Worm (Caenorhabditis elegans): ENCODE measurements around the gene F54D5.4.

The F54D5.4 gene

ce11 chrII:11572944-11573343 lies 3.3 kb downstream of the F54D5.4 start, which contains the start of gene F54D5.2:
Gene F54D5.2, plus strand, starts transcription at chrII:11573180.
- TF ChIP-seq unc-42 (tag; optimal IDR thresholded peaks at IDR 0.05), result no peak
- TF ChIP-seq sdc-2 (tag; optimal IDR thresholded peaks at IDR 0.05), result no peak
- no peak for TF ChIP-seq dmd-4 (tag; optimal IDR thresholded peaks at IDR 0.05; ENCODE audit: borderline replicate concordance)
- no peak for TF ChIP-seq mec-3 (tag; optimal IDR thresholded peaks at IDR 0.05; ENCODE audit: borderline replicate concordance)
- TF ChIP-seq sox-2 (GFP tag; IDR thresholded peaks at IDR 0.05), result no peak
- no peak for TF ChIP-seq hlh-15 (tag; optimal IDR thresholded peaks at IDR 0.05)
- TF ChIP-seq nhr-232 (tag; optimal IDR thresholded peaks at IDR 0.05), result no peak

ce11 chrII:11577397-11577796 lies 7.8 kb downstream of the F54D5.4 start, which contains the start of gene pcs-1:
Gene pcs-1, minus strand, starts transcription at chrII:11577740.
- TF ChIP-seq pax-1 (tag; optimal IDR thresholded peaks at IDR 0.05) (no peak), pha-2 (tag; optimal IDR thresholded peaks at IDR 0.05) (no peak), K02D7.2 (tag; optimal IDR thresholded peaks at IDR 0.05) (no peak), C38D4.7 (GFP tag; optimal IDR thresholded peaks at IDR 0.05) (no peak), elt-2 (tag; optimal IDR thresholded peaks at IDR 0.05) (no peak), mec-3 (tag; optimal IDR thresholded peaks at IDR 0.05; ENCODE audit: borderline replicate concordance) (no peak), ceh-2 (tag; optimal IDR thresholded peaks at IDR 0.05) (no peak), eyg-1 (tag; optimal IDR thresholded peaks at IDR 0.05) (no peak), elt-4 (tag; optimal IDR thresholded peaks at IDR 0.05) (no peak), pha-4 (tag; optimal IDR thresholded peaks at IDR 0.05) (no peak), syd-9 (tag; optimal IDR thresholded peaks at IDR 0.05) (no peak), sdc-2 (tag; optimal IDR thresholded peaks at IDR 0.05) (no peak), dve-1 (tag; optimal IDR thresholded peaks at IDR 0.05) (no peak)

- TF ChIP-seq mec-3 (tag; optimal IDR thresholded peaks at IDR 0.05; ENCODE audit: borderline replicate concordance) (no peak), fax-1 (tag; optimal IDR thresholded peaks at IDR 0.05) (no peak), dve-1 (tag; optimal IDR thresholded peaks at IDR 0.05) (no peak), ceh-2 (tag; optimal IDR thresholded peaks at IDR 0.05) (no peak), ceh-30 (tag; optimal IDR thresholded peaks at IDR 0.05) (no peak), ceh-9 (tag; optimal IDR thresholded peaks at IDR 0.05) (no peak), nhr-11 (tag; optimal IDR thresholded peaks at IDR 0.05) (no peak)
Measured at ce11 chrII:11577861-11578260, 8.2 kb downstream of the F54D5.4 start.

ce11 chrII:11578327-11578726 lies 8.7 kb downstream of the F54D5.4 start, which contains the start of gene smc-6:
Gene smc-6, plus strand, starts transcription at chrII:11578716.
- TF ChIP-seq ceh-19 (GFP tag; optimal IDR thresholded peaks at IDR 0.05) (no peak), ceh-31 (tag; optimal IDR thresholded peaks at IDR 0.05) (peak; percentile 39), unc-42 (tag; optimal IDR thresholded peaks at IDR 0.05) (peak; percentile 4), ceh-2 (tag; optimal IDR thresholded peaks at IDR 0.05) (peak; percentile 14), nhr-232 (tag; optimal IDR thresholded peaks at IDR 0.05) (no peak), ttx-3 (tag; optimal IDR thresholded peaks at IDR 0.05) (no peak), nfya-1 (tag; optimal IDR thresholded peaks at IDR 0.05) (no peak), pat-9 (tag; optimal IDR thresholded peaks at IDR 0.05) (no peak), C08G9.2 (tag; optimal IDR thresholded peaks at IDR 0.05) (peak; percentile 20), dmd-4 (tag; optimal IDR thresholded peaks at IDR 0.05; ENCODE audit: borderline replicate concordance) (no peak), sdc-2 (tag; optimal IDR thresholded peaks at IDR 0.05) (no peak)

- TF ChIP-seq ets-4 (tag; optimal IDR thresholded peaks at IDR 0.05), result no peak
- TF ChIP-seq madf-2 (tag; optimal IDR thresholded peaks at IDR 0.05), result no peak
- TF ChIP-seq hlh-30 (tag; optimal IDR thresholded peaks at IDR 0.05; ENCODE audit: insufficient read depth), result no peak
- no peak for TF ChIP-seq pha-2 (tag; optimal IDR thresholded peaks at IDR 0.05)
- no peak for TF ChIP-seq hlh-8 (tag; optimal IDR thresholded peaks at IDR 0.05)
Measured at ce11 chrII:11582698-11583097, 13.1 kb downstream of the F54D5.4 start, which contains the start of gene ints-7. Gene ints-7, plus strand, starts transcription at chrII:11582849.

Data from whole organism, late embryonic.